ENCODE assay signal across 5 fruit fly cellular contexts in genomic region chr2L:6065823-6066222, dm6.
TF ChIP-seq lines count a peak whose summit lies in the region.

Gene Fbw5, minus strand, starts transcription at chr2L:6065953.
Gene CG9147, plus strand, starts transcription at chr2L:6065997.

TF ChIP-seq in whole organism, adult, 20 proteins besides CTCF, POLR2A, EP300 and RAD21 (continued from another document):
- peak; percentile 99 for TF ChIP-seq CG33017 (tag; optimal IDR thresholded peaks at IDR 0.05; lab: Kevin White, UChicago)
- TF ChIP-seq CG12768 (GFP tag; optimal IDR thresholded peaks at IDR 0.05; lab: Kevin White, UChicago): peak; percentile 97

TF ChIP-seq in whole organism, embryonic, 481 proteins besides CTCF, POLR2A, EP300 and RAD21 (continued from another document and continues in another):
- peak; percentile 99 for TF ChIP-seq CHES-1-like (GFP tag; optimal IDR thresholded peaks at IDR 0.05; lab: Kevin White, UChicago)
- peak; percentile 81 for TF ChIP-seq CG13287 (GFP tag; IDR thresholded peaks at IDR 0.05; lab: Robert Waterston, UW; ENCODE audit: partially characterized antibody)
- TF ChIP-seq Usf (GFP tag; optimal IDR thresholded peaks at IDR 0.05; lab: Kevin White, UChicago): peak; percentile 99
- TF ChIP-seq CG3847 (GFP tag; IDR thresholded peaks at IDR 0.05; lab: Robert Waterston, UW): peak; percentile 99
- peak; percentile 99 for TF ChIP-seq Atf-2 (GFP tag; optimal IDR thresholded peaks at IDR 0.05; lab: Kevin White, UChicago)
- TF ChIP-seq CG6254 (GFP tag; optimal IDR thresholded peaks at IDR 0.05; lab: Kevin White, UChicago): peak; percentile 95
- TF ChIP-seq Fer2 (tag; optimal IDR thresholded peaks at IDR 0.05; lab: Kevin White, UChicago): peak; percentile 97
- TF ChIP-seq tx (GFP tag; optimal IDR thresholded peaks at IDR 0.05; lab: Kevin White, UChicago): peak; percentile 100
- peak; percentile 52; the same call in 1 of the 3 replicates for TF ChIP-seq CG7963 (GFP tag; IDR thresholded peaks at IDR 0.05; lab: Robert Waterston, UW; ENCODE audit: partially characterized antibody)
- peak; percentile 63 for TF ChIP-seq tna (GFP tag; IDR thresholded peaks at IDR 0.05; lab: Robert Waterston, UW; ENCODE audit: partially characterized antibody)
- peak; percentile 100 for TF ChIP-seq esg (GFP tag; conservative IDR thresholded peaks at IDR 0.05; lab: Robert Waterston, UW)
- TF ChIP-seq BtbVII (GFP tag; optimal IDR thresholded peaks at IDR 0.05; lab: Kevin White, UChicago): peak; percentile 98
- peak; percentile 99 for TF ChIP-seq zfh2 (GFP tag; optimal IDR thresholded peaks at IDR 0.05; lab: Kevin White, UChicago)
- peak; percentile 97 for TF ChIP-seq MTF-1 (GFP tag; optimal IDR thresholded peaks at IDR 0.05; lab: Kevin White, UChicago; ENCODE audit: borderline replicate concordance)
- peak; percentile 99 for TF ChIP-seq CG10654 (GFP tag; optimal IDR thresholded peaks at IDR 0.05; lab: Kevin White, UChicago)
- peak; percentile 99 for TF ChIP-seq ERR (GFP tag; optimal IDR thresholded peaks at IDR 0.05; lab: Kevin White, UChicago)
- peak; percentile 100 for TF ChIP-seq CG17328 (GFP tag; IDR thresholded peaks at IDR 0.05; lab: Robert Waterston, UW)
- TF ChIP-seq grn (GFP tag; optimal IDR thresholded peaks at IDR 0.05; lab: Kevin White, UChicago): peak; percentile 97
- TF ChIP-seq CG15011 (GFP tag; optimal IDR thresholded peaks at IDR 0.05; lab: Kevin White, UChicago): peak; percentile 98
- TF ChIP-seq nmo (GFP tag; optimal IDR thresholded peaks at IDR 0.05; lab: Kevin White, UChicago): peak; percentile 100
- TF ChIP-seq CG6813 (GFP tag; optimal IDR thresholded peaks at IDR 0.05; lab: Kevin White, UChicago): peak; percentile 98
- TF ChIP-seq Aef1 (GFP tag; IDR thresholded peaks at IDR 0.05; lab: Robert Waterston, UW): peak; percentile 99
- TF ChIP-seq gsb-n (tag; optimal IDR thresholded peaks at IDR 0.05; lab: Kevin White, UChicago): peak; percentile 100
- peak; percentile 99 for TF ChIP-seq CG4730 (GFP tag; IDR thresholded peaks at IDR 0.05; lab: Robert Waterston, UW)
- TF ChIP-seq kni (GFP tag; optimal IDR thresholded peaks at IDR 0.05; lab: Kevin White, UChicago): peak; percentile 70
- no peak for TF ChIP-seq hb (GFP tag; IDR thresholded peaks at IDR 0.05; lab: Robert Waterston, UW; ENCODE audit: partially characterized antibody)
- TF ChIP-seq CG34224 (GFP tag; IDR thresholded peaks at IDR 0.05; lab: Robert Waterston, UW; ENCODE audit: partially characterized antibody): peak; percentile 78
- TF ChIP-seq CG4404 (GFP tag; IDR thresholded peaks at IDR 0.05; lab: Robert Waterston, UW): peak; percentile 98
- TF ChIP-seq row (GFP tag; IDR thresholded peaks at IDR 0.05; lab: Robert Waterston, UW): peak; percentile 100
- TF ChIP-seq fd102C (GFP tag; optimal IDR thresholded peaks at IDR 0.05; lab: Kevin White, UChicago): peak; percentile 99

TF ChIP-seq in whole organism, prepupa, 60 proteins besides CTCF, POLR2A, EP300 and RAD21 (continued from another document and continues in another):
- TF ChIP-seq acj6 (GFP tag; optimal IDR thresholded peaks at IDR 0.05; lab: Kevin White, UChicago) (peak; percentile 100), CG11762 (GFP tag; optimal IDR thresholded peaks at IDR 0.05; lab: Kevin White, UChicago; ENCODE audit: insufficient read depth) (peak; percentile 99), eg (GFP tag; IDR thresholded peaks at IDR 0.05; lab: Robert Waterston, UW) (peak; percentile 100), fd59A (GFP tag; optimal IDR thresholded peaks at IDR 0.05; lab: Kevin White, UChicago) (peak; percentile 99), Hr4 (GFP tag; optimal IDR thresholded peaks at IDR 0.05; lab: Kevin White, UChicago) (peak; percentile 100), ss (GFP tag; optimal IDR thresholded peaks at IDR 0.05; lab: Kevin White, UChicago) (peak; percentile 99 to 100), Ets96B (tag; optimal IDR thresholded peaks at IDR 0.05; lab: Kevin White, UChicago) (peak; percentile 100), pdm3 (GFP tag; optimal IDR thresholded peaks at IDR 0.05; lab: Kevin White, UChicago) (peak; percentile 100), lz (GFP tag; optimal IDR thresholded peaks at IDR 0.05; lab: Kevin White, UChicago) (peak; percentile 100), CG3032 (tag; optimal IDR thresholded peaks at IDR 0.05; lab: Kevin White, UChicago) (peak; percentile 99), OdsH (GFP tag; optimal IDR thresholded peaks at IDR 0.05; lab: Kevin White, UChicago) (peak; percentile 100), Hr38 (GFP tag; optimal IDR thresholded peaks at IDR 0.05; lab: Kevin White, UChicago) (peak; percentile 94), CG11902 (GFP tag; optimal IDR thresholded peaks at IDR 0.05; lab: Kevin White, UChicago) (peak; percentile 99), Sox102F (GFP tag; optimal IDR thresholded peaks at IDR 0.05; lab: Kevin White, UChicago) (peak; percentile 100), CG7368 (GFP tag; optimal IDR thresholded peaks at IDR 0.05; lab: Kevin White, UChicago) (peak; percentile 99), CG1621 (tag; optimal IDR thresholded peaks at IDR 0.05; lab: Kevin White, UChicago) (peak; percentile 99), CG8632 (GFP tag; optimal IDR thresholded peaks at IDR 0.05; lab: Kevin White, UChicago) (peak; percentile 100), CG6163 (GFP tag; IDR thresholded peaks at IDR 0.05; lab: Robert Waterston, UW) (peak; percentile 100), net (GFP tag; optimal IDR thresholded peaks at IDR 0.05; lab: Kevin White, UChicago) (peak; percentile 100), Eip78C (GFP tag; lab: Kevin White, UChicago) (peak; percentile 100), CG9139 (GFP tag; optimal IDR thresholded peaks at IDR 0.05; lab: Kevin White, UChicago) (peak; percentile 99), Eip93F (GFP tag; optimal IDR thresholded peaks at IDR 0.05; lab: Kevin White, UChicago) (peak; percentile 99), CG3919 (GFP tag; optimal IDR thresholded peaks at IDR 0.05; lab: Kevin White, UChicago) (peak; percentile 100), CG34406 (GFP tag; optimal IDR thresholded peaks at IDR 0.05; lab: Kevin White, UChicago) (peak; percentile 100), CG10669 (GFP tag; optimal IDR thresholded peaks at IDR 0.05; lab: Kevin White, UChicago) (peak; percentile 100), salr (GFP tag; optimal IDR thresholded peaks at IDR 0.05; lab: Kevin White, UChicago) (peak; percentile 100), CG16779 (tag; optimal IDR thresholded peaks at IDR 0.05; lab: Kevin White, UChicago) (peak; percentile 99), Smox (GFP tag; optimal IDR thresholded peaks at IDR 0.05; lab: Kevin White, UChicago) (peak; percentile 100), dac (GFP tag; optimal IDR thresholded peaks at IDR 0.05; lab: Kevin White, UChicago) (peak; percentile 99), achi (GFP tag; optimal IDR thresholded peaks at IDR 0.05; lab: Kevin White, UChicago) (peak; percentile 99), fd85E (GFP tag; optimal IDR thresholded peaks at IDR 0.05; lab: Kevin White, UChicago) (peak; percentile 97), Sox14 (GFP tag; optimal IDR thresholded peaks at IDR 0.05; lab: Kevin White, UChicago) (peak; percentile 100), CG32006 (GFP tag; optimal IDR thresholded peaks at IDR 0.05; lab: Kevin White, UChicago) (peak; percentile 100)

TF ChIP-seq in whole organism, pupa, 21 proteins besides CTCF, POLR2A, EP300 and RAD21 (continued from another document):
- TF ChIP-seq CG12605 (GFP tag; IDR thresholded peaks at IDR 0.05; lab: Robert Waterston, UW): peak; percentile 100
TF ChIP-seq in whole organism, pupa: peak in this region for 20.

TF ChIP-seq in whole organism, wandering third instar larva, 38 proteins besides CTCF, POLR2A, EP300 and RAD21 (continued from another document):
- TF ChIP-seq HLH106 (tag; optimal IDR thresholded peaks at IDR 0.05; lab: Kevin White, UChicago) (peak; percentile 100), brk (GFP tag; optimal IDR thresholded peaks at IDR 0.05; lab: Kevin White, UChicago) (no peak), Abd-B (GFP tag; optimal IDR thresholded peaks at IDR 0.05; lab: Kevin White, UChicago) (no peak), dmrt93B (GFP tag; optimal IDR thresholded peaks at IDR 0.05; lab: Kevin White, UChicago) (peak; percentile 99), CrebA (GFP tag; optimal IDR thresholded peaks at IDR 0.05; lab: Kevin White, UChicago; ENCODE audit: borderline replicate concordance) (no peak), sv (GFP tag; optimal IDR thresholded peaks at IDR 0.05; lab: Kevin White, UChicago) (peak; percentile 100), rgr (GFP tag; optimal IDR thresholded peaks at IDR 0.05; lab: Kevin White, UChicago) (peak; percentile 100), Myc (optimal IDR thresholded peaks at IDR 0.05; lab: Kevin White, UChicago) (no peak), tai (GFP tag; optimal IDR thresholded peaks at IDR 0.05; lab: Kevin White, UChicago) (no peak), Sp1 (GFP tag; optimal IDR thresholded peaks at IDR 0.05; lab: Kevin White, UChicago) (peak; percentile 100), br (GFP tag; optimal IDR thresholded peaks at IDR 0.05; lab: Kevin White, UChicago) (peak; percentile 100), Dfd (GFP tag; optimal IDR thresholded peaks at IDR 0.05; lab: Kevin White, UChicago) (no peak), Dif (GFP tag; optimal IDR thresholded peaks at IDR 0.05; lab: Kevin White, UChicago; ENCODE audit: partially characterized antibody) (no peak), h (GFP tag; optimal IDR thresholded peaks at IDR 0.05; lab: Kevin White, UChicago) (peak; percentile 100), dsf (GFP tag; optimal IDR thresholded peaks at IDR 0.05; lab: Kevin White, UChicago; ENCODE audit: borderline replicate concordance) (peak; percentile 97), jim (GFP tag; optimal IDR thresholded peaks at IDR 0.05; lab: Kevin White, UChicago) (peak; percentile 74), lola (GFP tag; optimal IDR thresholded peaks at IDR 0.05; lab: Kevin White, UChicago) (no peak)
